Fruit fly (Drosophila melanogaster): ENCODE data around the gene CG11768.
A peak's percentile ranks its signal among the peaks of the same experiment; 100 is the strongest.

Gene CG11768

dm6 chr3R:8808518-8808921 is 40.5 kb upstream of the CG11768 start (continued):
- TF ChIP-seq Hnf4 (GFP tag; optimal IDR thresholded peaks at IDR 0.05) (peak; percentile 5), psq (GFP tag; optimal IDR thresholded peaks at IDR 0.05) (peak; percentile 16)

- no peak for TF ChIP-seq sv (GFP tag; optimal IDR thresholded peaks at IDR 0.05)
- TF ChIP-seq ey (GFP tag; optimal IDR thresholded peaks at IDR 0.05), result peak; percentile 26
- TF ChIP-seq woc (GFP tag; optimal IDR thresholded peaks at IDR 0.05), result peak; percentile 46
- TF ChIP-seq Rel (GFP tag; optimal IDR thresholded peaks at IDR 0.05), result no peak
- peak; percentile 87 for TF ChIP-seq Rel (tag; optimal IDR thresholded peaks at IDR 0.05)
- no peak for TF ChIP-seq psq (GFP tag; optimal IDR thresholded peaks at IDR 0.05)
- TF ChIP-seq HLH106 (tag; optimal IDR thresholded peaks at IDR 0.05), result no peak
- TF ChIP-seq Hnf4 (GFP tag; optimal IDR thresholded peaks at IDR 0.05), result peak; percentile 11
- TF ChIP-seq dmrt93B (GFP tag; optimal IDR thresholded peaks at IDR 0.05), result no peak
- TF ChIP-seq Vsx2 (GFP tag; optimal IDR thresholded peaks at IDR 0.05; ENCODE audit: partially characterized antibody), result no peak
- peak; percentile 66 for TF ChIP-seq Dif (GFP tag; optimal IDR thresholded peaks at IDR 0.05; ENCODE audit: partially characterized antibody)
- TF ChIP-seq h (GFP tag; optimal IDR thresholded peaks at IDR 0.05), result no peak
- TF ChIP-seq brk (GFP tag; optimal IDR thresholded peaks at IDR 0.05), result peak; percentile 5
- no peak for TF ChIP-seq Sp1 (GFP tag; optimal IDR thresholded peaks at IDR 0.05)
These were observed 40.0 kb upstream of the CG11768 start for dm6 chr3R:8807831-8808517.

- no peak for TF ChIP-seq pan (optimal IDR thresholded peaks at IDR 0.05)
- no peak for TF ChIP-seq HLH106 (tag; optimal IDR thresholded peaks at IDR 0.05)
- no peak for TF ChIP-seq Hr78 (GFP tag; optimal IDR thresholded peaks at IDR 0.05)
- no peak for TF ChIP-seq woc (GFP tag; optimal IDR thresholded peaks at IDR 0.05)
- TF ChIP-seq Hr83 (GFP tag; optimal IDR thresholded peaks at IDR 0.05; ENCODE audit: poor library complexity, severe bottlenecking), result no peak
- TF ChIP-seq h (GFP tag; optimal IDR thresholded peaks at IDR 0.05), result no peak
- no peak for TF ChIP-seq OdsH (GFP tag; optimal IDR thresholded peaks at IDR 0.05)
- TF ChIP-seq Vsx2 (GFP tag; optimal IDR thresholded peaks at IDR 0.05; ENCODE audit: partially characterized antibody), result no peak
- TF ChIP-seq sv (GFP tag; optimal IDR thresholded peaks at IDR 0.05), result no peak
- no peak for TF ChIP-seq ey (GFP tag; optimal IDR thresholded peaks at IDR 0.05)
- TF ChIP-seq Hnf4 (GFP tag; optimal IDR thresholded peaks at IDR 0.05), result no peak
- TF ChIP-seq N (GFP tag; optimal IDR thresholded peaks at IDR 0.05), result no peak
- no peak for TF ChIP-seq fru (GFP tag; optimal IDR thresholded peaks at IDR 0.05)
- TF ChIP-seq tai (GFP tag; optimal IDR thresholded peaks at IDR 0.05), result no peak
- no peak for TF ChIP-seq CG9705 (GFP tag; optimal IDR thresholded peaks at IDR 0.05)
- TF ChIP-seq rgr (GFP tag; optimal IDR thresholded peaks at IDR 0.05), result no peak
- TF ChIP-seq jim (GFP tag; optimal IDR thresholded peaks at IDR 0.05), result no peak
- TF ChIP-seq Dif (GFP tag; optimal IDR thresholded peaks at IDR 0.05; ENCODE audit: partially characterized antibody), result no peak
These were observed 39.0 kb upstream of the CG11768 start for dm6 chr3R:8807048-8807447.

- TF ChIP-seq Hr78 (GFP tag; optimal IDR thresholded peaks at IDR 0.05), result no peak
- no peak for TF ChIP-seq h (GFP tag; optimal IDR thresholded peaks at IDR 0.05)
- no peak for TF ChIP-seq GATAd (GFP tag; optimal IDR thresholded peaks at IDR 0.05)
- TF ChIP-seq Dif (GFP tag; optimal IDR thresholded peaks at IDR 0.05; ENCODE audit: partially characterized antibody), result no peak
- no peak for TF ChIP-seq rgr (GFP tag; optimal IDR thresholded peaks at IDR 0.05)
- no peak for TF ChIP-seq ey (GFP tag; optimal IDR thresholded peaks at IDR 0.05)
These were observed 38.6 kb upstream of the CG11768 start for dm6 chr3R:8806638-8807037.

- peak; percentile 9 for TF ChIP-seq Myc (optimal IDR thresholded peaks at IDR 0.05)
- TF ChIP-seq Abd-B (GFP tag; optimal IDR thresholded peaks at IDR 0.05), result no peak
These were observed 38.1 kb upstream of the CG11768 start, which contains the start of gene hng2 for dm6 chr3R:8806104-8806503. hng2 (plus strand) TSS chr3R:8806322.

- TF ChIP-seq Dif (GFP tag; optimal IDR thresholded peaks at IDR 0.05; ENCODE audit: partially characterized antibody) (no peak), dmrt93B (GFP tag; optimal IDR thresholded peaks at IDR 0.05) (no peak), Vsx2 (GFP tag; optimal IDR thresholded peaks at IDR 0.05; ENCODE audit: partially characterized antibody) (no peak), Mio (GFP tag; optimal IDR thresholded peaks at IDR 0.05) (no peak), rgr (GFP tag; optimal IDR thresholded peaks at IDR 0.05) (no peak), sv (GFP tag; optimal IDR thresholded peaks at IDR 0.05) (no peak), HLH106 (tag; optimal IDR thresholded peaks at IDR 0.05) (no peak), jim (GFP tag; optimal IDR thresholded peaks at IDR 0.05) (no peak), dl (GFP tag; optimal IDR thresholded peaks at IDR 0.05; ENCODE audit: insufficient read depth in 1 of 2, partially characterized antibody in 2 of 2) (no peak), Hr78 (GFP tag; optimal IDR thresholded peaks at IDR 0.05) (no peak), CG32264 (GFP tag; optimal IDR thresholded peaks at IDR 0.05) (no peak), h (GFP tag; optimal IDR thresholded peaks at IDR 0.05) (no peak), Hnf4 (GFP tag; optimal IDR thresholded peaks at IDR 0.05) (no peak), CrebA (GFP tag; optimal IDR thresholded peaks at IDR 0.05; ENCODE audit: borderline replicate concordance) (no peak), sage (GFP tag; optimal IDR thresholded peaks at IDR 0.05) (no peak), tai (GFP tag; optimal IDR thresholded peaks at IDR 0.05) (no peak), fru (GFP tag; optimal IDR thresholded peaks at IDR 0.05) (no peak), Abd-B (GFP tag; optimal IDR thresholded peaks at IDR 0.05) (no peak), lola (GFP tag; optimal IDR thresholded peaks at IDR 0.05) (no peak), Dfd (GFP tag; optimal IDR thresholded peaks at IDR 0.05) (no peak)
These were observed 37.4 kb upstream of the CG11768 start, which contains the start of gene CG9839 for dm6 chr3R:8805388-8805852. CG9839 (minus strand) TSS chr3R:8805802.

Data from whole organism, wandering third instar larva.